Worm (Caenorhabditis elegans): ENCODE data around the gene oef-1.
A peak's percentile ranks its signal among the peaks of the same experiment; 100 is the strongest.
"Not testable (repeated sequence)": the region's sequence is repeated elsewhere in the genome, so short reads cannot be mapped to it uniquely, and the experiment has no call there.

oef-1 gene

DNA sequence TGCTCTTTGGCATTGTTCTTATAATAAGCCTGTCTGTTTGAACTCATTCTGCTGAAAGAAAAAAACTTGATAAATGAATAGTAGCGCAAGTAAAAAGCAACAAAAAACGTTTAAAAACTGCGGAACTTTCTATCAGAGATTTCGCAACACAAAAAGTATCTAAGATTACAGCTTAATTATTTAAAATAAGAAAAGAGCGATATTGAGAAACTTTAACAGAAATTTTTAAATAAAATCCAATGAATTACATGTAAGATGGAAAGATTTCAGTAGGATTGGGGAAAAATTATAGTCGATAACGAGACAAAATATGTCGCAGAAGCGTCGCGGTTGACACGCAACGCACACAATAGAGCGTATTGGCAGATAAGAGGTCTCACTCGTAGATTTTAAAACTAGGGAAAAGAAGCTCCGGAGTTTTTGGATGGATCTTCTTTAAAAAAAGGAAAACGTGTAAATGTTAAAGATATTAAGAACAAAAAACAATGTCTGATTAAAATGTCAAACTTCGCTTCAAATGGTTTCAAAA, 13.5 kb downstream of the oef-1 start, which contains the start of gene ima-3:
ima-3 (minus strand) TSS at position 51 of the 529 bp plus-strand sequence.
- no peak for TF ChIP-seq ceh-43 (GFP tag; optimal IDR thresholded peaks at IDR 0.05)
- TF ChIP-seq mep-1 (tag; optimal IDR thresholded peaks at IDR 0.05): peak; percentile 61
- no peak for TF ChIP-seq sem-2 (GFP tag; optimal IDR thresholded peaks at IDR 0.05)
- TF ChIP-seq ces-1 (GFP tag; optimal IDR thresholded peaks at IDR 0.05): peak; percentile 45
- no peak for TF ChIP-seq lin-32 (GFP tag; optimal IDR thresholded peaks at IDR 0.05)
- peak; percentile 35 for TF ChIP-seq lsy-2 (tag; optimal IDR thresholded peaks at IDR 0.05)
- TF ChIP-seq ceh-83 (GFP tag; optimal IDR thresholded peaks at IDR 0.05): no peak
- no peak for TF ChIP-seq lin-13 (tag; optimal IDR thresholded peaks at IDR 0.05)
- TF ChIP-seq M03D4.4 (tag; optimal IDR thresholded peaks at IDR 0.05): no peak
- peak; percentile 88 for TF ChIP-seq ceh-39 (tag; optimal IDR thresholded peaks at IDR 0.05)
- TF ChIP-seq bed-3 (GFP tag; optimal IDR thresholded peaks at IDR 0.05): no peak
- TF ChIP-seq nhr-2 (tag; optimal IDR thresholded peaks at IDR 0.05): no peak
- no peak for TF ChIP-seq blmp-1 (tag; optimal IDR thresholded peaks at IDR 0.05)
- TF ChIP-seq nhr-237 (tag; optimal IDR thresholded peaks at IDR 0.05): peak; percentile 52
- no peak for TF ChIP-seq unc-62 (GFP tag; optimal IDR thresholded peaks at IDR 0.05)
- TF ChIP-seq mls-2 (tag; optimal IDR thresholded peaks at IDR 0.05): no peak
- TF ChIP-seq unc-39 (tag; optimal IDR thresholded peaks at IDR 0.05): no peak
- no peak for TF ChIP-seq ham-2 (GFP tag; optimal IDR thresholded peaks at IDR 0.05)
- no peak for TF ChIP-seq sptf-1 (tag; optimal IDR thresholded peaks at IDR 0.05)
- no peak for TF ChIP-seq unc-120 (tag; optimal IDR thresholded peaks at IDR 0.05; ENCODE audit: poor library complexity, severe bottlenecking)
- no peak for TF ChIP-seq cnd-1 (tag; optimal IDR thresholded peaks at IDR 0.05)
- TF ChIP-seq nhr-12 (tag; optimal IDR thresholded peaks at IDR 0.05): no peak
- no peak for TF ChIP-seq hlh-1 (tag; optimal IDR thresholded peaks at IDR 0.05)

- not testable (repeated sequence) for TF ChIP-seq M03D4.4, cnd-1, lsy-2 (tag; optimal IDR thresholded peaks at IDR 0.05)
Observed at ce11 chrIV:7563850-7564249, 15.6 kb downstream of the oef-1 start, which contains the start of gene F32E10.9. TSS of gene F32E10.9 (minus strand) at chrIV:7563950.

ce11 chrIV:7567557-7568010, 19.4 kb downstream of the oef-1 start, which contains the start of gene F32E10.8:
TSS of gene F32E10.8 (plus strand) at chrIV:7567607.
- no peak for TF ChIP-seq lin-32 (GFP tag; optimal IDR thresholded peaks at IDR 0.05)
- no peak for TF ChIP-seq pha-4 (tag; optimal IDR thresholded peaks at IDR 0.05)
- no peak for TF ChIP-seq bed-3 (GFP tag; optimal IDR thresholded peaks at IDR 0.05)
- no peak for TF ChIP-seq tbx-8 (GFP tag; optimal IDR thresholded peaks at IDR 0.05)
- TF ChIP-seq mab-5 (tag; optimal IDR thresholded peaks at IDR 0.05): no peak
- TF ChIP-seq ceh-83 (GFP tag; optimal IDR thresholded peaks at IDR 0.05): no peak
- TF ChIP-seq hlh-1 (tag; optimal IDR thresholded peaks at IDR 0.05): no peak
- no peak for TF ChIP-seq nhr-237 (tag; optimal IDR thresholded peaks at IDR 0.05)
- TF ChIP-seq lin-13 (tag; optimal IDR thresholded peaks at IDR 0.05): no peak
- no peak for TF ChIP-seq mls-2 (tag; optimal IDR thresholded peaks at IDR 0.05)
- no peak for TF ChIP-seq nhr-76 (tag; optimal IDR thresholded peaks at IDR 0.05)
- TF ChIP-seq drap-1 (GFP tag; optimal IDR thresholded peaks at IDR 0.05): no peak
- no peak for TF ChIP-seq nhr-28 (tag; optimal IDR thresholded peaks at IDR 0.05)

DNA sequence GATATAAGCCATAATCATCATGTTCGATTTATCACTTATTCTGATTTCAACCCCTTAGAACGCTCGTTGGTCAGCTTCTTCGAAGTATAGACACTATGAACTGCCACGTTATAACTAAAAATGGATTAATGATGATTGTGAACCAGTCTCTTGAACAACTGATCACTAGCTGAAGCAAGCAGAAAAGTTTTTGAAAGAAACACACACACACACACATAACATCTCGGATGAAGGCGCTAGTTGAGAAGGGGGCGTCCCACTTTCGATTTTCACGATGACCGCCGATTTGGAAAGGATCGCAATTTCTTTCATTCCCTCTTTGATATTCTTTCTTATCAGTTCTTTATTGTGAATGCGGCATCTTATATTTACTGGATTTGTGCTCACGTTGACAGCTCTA, 20.4 kb downstream of the oef-1 start, which contains the start of gene clec-180:
clec-180 (plus strand) TSS at position 301 of the 400 bp plus-strand sequence.
- TF ChIP-seq sptf-1 (tag; optimal IDR thresholded peaks at IDR 0.05) (no peak), ceh-83 (GFP tag; optimal IDR thresholded peaks at IDR 0.05) (no peak), snpc-4 (tag; optimal IDR thresholded peaks at IDR 0.05) (no peak), ces-1 (GFP tag; optimal IDR thresholded peaks at IDR 0.05) (no peak), M03D4.4 (tag; optimal IDR thresholded peaks at IDR 0.05) (no peak), cnd-1 (tag; optimal IDR thresholded peaks at IDR 0.05) (no peak), lsy-2 (tag; optimal IDR thresholded peaks at IDR 0.05) (no peak), pha-4 (tag; optimal IDR thresholded peaks at IDR 0.05) (no peak), unc-120 (tag; optimal IDR thresholded peaks at IDR 0.05; ENCODE audit: poor library complexity, severe bottlenecking) (no peak), nhr-2 (tag; optimal IDR thresholded peaks at IDR 0.05) (no peak), elt-3 (tag; optimal IDR thresholded peaks at IDR 0.05) (no peak), zip-8 (tag; optimal IDR thresholded peaks at IDR 0.05) (no peak), drap-1 (GFP tag; optimal IDR thresholded peaks at IDR 0.05) (no peak), tbx-8 (GFP tag; optimal IDR thresholded peaks at IDR 0.05) (no peak), mab-5 (tag; optimal IDR thresholded peaks at IDR 0.05) (no peak)

Measured in whole organism, mixed stage, embryonic.